Worm (Caenorhabditis elegans) whole organism, L4/young adult: ENCODE results near the gene cut-6.

Source experiments
- W03F9.2 ChIP-seq: fragments of 150-350 bp; optimal IDR thresholded peaks from 2 replicates; lab custom pipeline; 2014; ENCODE audit warnings: missing biosample characterization, missing genetic modification characterization
- dao-5 ChIP-seq: sonication (generic microtip); optimal IDR thresholded peaks from 2 replicates; lab custom pipeline; 2016; ENCODE audit warnings: missing genotype, missing genetic modification characterization, moderate library complexity, missing compliant biosample characterization
- him-1 ChIP-seq: sonication (generic microtip); optimal IDR thresholded peaks from 2 replicates; lab custom pipeline; 2016; ENCODE audit warnings: missing genotype, missing genetic modification reagents, missing genetic modification characterization, missing compliant biosample characterization

ce11 chrIII:10902341-10902740 lies 8.9 kb upstream of the cut-6 start, which contains the start of gene unc-119:
- no peak for TF ChIP-seq him-1 (tag; lab: Kevin White, UChicago)
- no peak for TF ChIP-seq W03F9.2 (tag; lab: Kevin White, UChicago)
- no peak for TF ChIP-seq dao-5 (tag; lab: Kevin White, UChicago)
